Worm (Caenorhabditis elegans) whole organism, L4 larva: Measurements from ENCODE around the gene spp-3.
A peak's percentile ranks its signal among the peaks of the same experiment; 100 is the strongest.

Experiments
- F26F4.8 ChIP-seq: fragments of 200-800 bp; sonication (Bioruptor generic); conservative IDR thresholded peaks from 2 replicates; pipeline ENCODE4 v1.3.6; 2022; ENCODE audit warnings: missing genetic modification characterization, missing compliant biosample characterization
- T26A8.4 ChIP-seq: fragments of 200-800 bp; sonication (Bioruptor generic); IDR thresholded peaks from 2 replicates; pipeline ENCODE4 v1.3.6; 2022; ENCODE audit warnings: missing genetic modification characterization, missing compliant biosample characterization
- ama-1 ChIP-seq: fragments of 150-350 bp; optimal IDR thresholded peaks from 2 replicates; lab custom pipeline; 2014; ENCODE audit warnings: inconsistent platforms, mixed read lengths
- ceh-28 ChIP-seq: fragments of 150-350 bp; optimal IDR thresholded peaks from 2 replicates; lab custom pipeline; 2014; ENCODE audit warnings: missing biosample characterization, missing genetic modification reagents, missing genetic modification characterization
- dve-1 ChIP-seq: sonication (generic microtip); optimal IDR thresholded peaks from 2 replicates; lab custom pipeline; 2017; ENCODE audit warnings: antibody characterized with exemption, mild to moderate bottlenecking, missing genetic modification characterization, missing compliant biosample characterization; ENCODE audit not compliant: insufficient read depth
- fos-1 ChIP-seq: fragments of 150-350 bp; optimal IDR thresholded peaks from 2 replicates; lab custom pipeline; 2014; ENCODE audit warnings: missing biosample characterization, missing genetic modification characterization
- hlh-30 ChIP-seq: sonication (generic microtip); optimal IDR thresholded peaks from 2 replicates; lab custom pipeline; 2017; ENCODE audit warnings: antibody characterized with exemption, mild to moderate bottlenecking, missing genetic modification characterization, missing compliant biosample characterization; ENCODE audit not compliant: insufficient read depth
- mdl-1 ChIP-seq, 2 experiments: fragments of 150-350 bp in 1 of 2; sonication (generic microtip) in 1 of 2; optimal IDR thresholded peaks; 2 replicates each; lab custom pipeline; 2014 to 2017; ENCODE audit warnings: missing biosample characterization in 2 of 2, missing genetic modification characterization in 2 of 2
- mes-2 ChIP-seq: sonication (generic microtip); optimal IDR thresholded peaks from 2 replicates; lab custom pipeline; 2016; ENCODE audit warnings: missing genotype, mild to moderate bottlenecking, missing genetic modification characterization, missing compliant biosample characterization; ENCODE audit not compliant: poor library complexity, severe bottlenecking
- nhr-76 ChIP-seq: fragments of 150-350 bp; optimal IDR thresholded peaks from 2 replicates; lab custom pipeline; 2014; ENCODE audit warnings: missing biosample characterization, missing genetic modification characterization
- skn-1 ChIP-seq: fragments of 150-350 bp; optimal IDR thresholded peaks from 2 replicates; lab custom pipeline; 2014; ENCODE audit warnings: missing biosample characterization, missing genetic modification characterization
- snpc-4 ChIP-seq: fragments of 150-350 bp; optimal IDR thresholded peaks from 2 replicates; lab custom pipeline; 2014; ENCODE audit warnings: missing biosample characterization, missing genetic modification characterization
- unc-62 ChIP-seq, 3 experiments: fragments of 150-350 bp in 1 of 3; sonication (generic microtip); optimal IDR thresholded peaks in 2 of 3; peaks in 1 of 3; 1 replicate in 1 of 3; 2 replicates in 2 of 3; lab custom pipeline; 2014 to 2017; ENCODE audit warnings: missing biosample characterization in 3 of 3, missing genetic modification characterization in 3 of 3, missing genetic modification reagents in 3 of 3, missing genotype in 1 of 3
- zfp-3 ChIP-seq: fragments of 200-800 bp; sonication (Bioruptor generic); conservative IDR thresholded peaks from 2 replicates; pipeline ENCODE4 v1.3.6; 2022; ENCODE audit warnings: missing genetic modification reagents, missing genetic modification characterization, missing compliant biosample characterization

- TF ChIP-seq T26A8.4 (GFP tag; lab: Robert Waterston, UW) (no peak), unc-62 (GFP tag; optimal IDR thresholded peaks at IDR 0.05 in 1 of 2; lab: Kevin White, UChicago) (peak in 1 of 2 experiments; percentile 93), unc-62 (tag; optimal IDR thresholded peaks at IDR 0.05; lab: Kevin White, UChicago) (no peak), dve-1 (tag; lab: Kevin White, UChicago) (no peak), zfp-3 (GFP tag; lab: Robert Waterston, UW) (no peak), mdl-1 (tag; optimal IDR thresholded peaks at IDR 0.05; lab: Kevin White, UChicago) (no peak), nhr-76 (no peak), skn-1 (no peak), ceh-28 (tag; lab: Kevin White, UChicago) (no peak), snpc-4 (no peak), mes-2 (no peak), fos-1 (tag; lab: Kevin White, UChicago) (no peak), F26F4.8 (no peak), ama-1 (no peak), hlh-30 (tag; lab: Kevin White, UChicago) (no peak)
Observed at ce11 chrX:7313236-7313635, 1.9 kb downstream of the spp-3 start.
